Fruit fly (Drosophila melanogaster) whole organism, embryonic: Measurements from ENCODE around the gene spn-F.

Experiments
- CG12071 ChIP-seq: fragments of 200-800 bp; sonication (Bioruptor generic); optimal IDR thresholded peaks from 3 replicates; lab custom pipeline; 2018; ENCODE audit warnings: missing biosample characterization, mild to moderate bottlenecking, missing genetic modification characterization
- CG12155 ChIP-seq: fragments of 200-800 bp; sonication (Bioruptor generic); optimal IDR thresholded peaks from 3 replicates; lab custom pipeline; 2016; ENCODE audit warnings: missing biosample characterization, missing genetic modification characterization
- CG8765 ChIP-seq: fragments of 200-800 bp; sonication (Bioruptor generic); IDR thresholded peaks from 2 replicates; pipeline ENCODE4 v1.3.6; 2022; ENCODE audit warnings: missing biosample characterization, missing genetic modification characterization
- Hr3 ChIP-seq: fragments of 200-800 bp; sonication (Bioruptor generic); optimal IDR thresholded peaks from 3 replicates; lab custom pipeline; 2016; ENCODE audit warnings: missing biosample characterization, missing genetic modification characterization
- Hr39 ChIP-seq: fragments of >200 bp; optimal IDR thresholded peaks from 2 replicates; lab custom pipeline; 2017
- NK7.1 ChIP-seq: fragments of 200-800 bp; sonication (Bioruptor generic); optimal IDR thresholded peaks from 3 replicates; lab custom pipeline; 2016; ENCODE audit warnings: missing biosample characterization, missing genetic modification characterization
- chn ChIP-seq: fragments of 200-800 bp; sonication (Bioruptor generic); optimal IDR thresholded peaks from 2 replicates; lab custom pipeline; 2016; ENCODE audit warnings: missing biosample characterization, missing genetic modification characterization
- crol ChIP-seq: fragments of 200-800 bp; sonication (Bioruptor generic); IDR thresholded peaks from 2 replicates; pipeline ENCODE4 v1.3.6; 2022; ENCODE audit warnings: missing biosample characterization, missing genetic modification characterization
- cwo ChIP-seq: fragments of 200-800 bp; sonication (Bioruptor generic); optimal IDR thresholded peaks from 3 replicates; lab custom pipeline; 2017; ENCODE audit warnings: missing biosample characterization, missing genetic modification characterization, mild to moderate bottlenecking, moderate library complexity, missing genetic modification reagents
- psq ChIP-seq: fragments of 200-800 bp; sonication (Bioruptor generic); optimal IDR thresholded peaks from 2 replicates; lab custom pipeline; 2017; ENCODE audit warnings: missing biosample characterization, missing genetic modification characterization

dm6 chr3R:31218214-31218876, 36.6 kb upstream of the spn-F start:
- TF ChIP-seq Hr3: no peak
- TF ChIP-seq Hr39: no peak
- no peak for TF ChIP-seq NK7.1
- no peak for TF ChIP-seq chn (GFP tag; lab: Kevin White, UChicago)
- TF ChIP-seq CG8765: no peak
- TF ChIP-seq crol: no peak
- no peak for TF ChIP-seq cwo
- no peak for TF ChIP-seq psq (GFP tag; lab: Kevin White, UChicago)
- no peak for TF ChIP-seq CG12071 (GFP tag; lab: Kevin White, UChicago)
- no peak for TF ChIP-seq CG12155
